Worm (Caenorhabditis elegans) whole organism, mixed stage, embryonic: ENCODE measurements around the gene F59A1.11.

ENCODE experiments used
- bed-3 ChIP-seq: fragments of 200-800 bp; sonication (Bioruptor generic); optimal IDR thresholded peaks from 3 replicates; lab custom pipeline; 2018; ENCODE audit warnings: mild to moderate bottlenecking, missing genetic modification characterization, moderate library complexity, missing compliant biosample characterization
- blmp-1 ChIP-seq: fragments of 150-350 bp; optimal IDR thresholded peaks from 2 replicates; lab custom pipeline; 2014; ENCODE audit warnings: missing biosample characterization, missing genetic modification characterization
- ceh-39 ChIP-seq: fragments of 150-350 bp; optimal IDR thresholded peaks from 2 replicates; lab custom pipeline; 2014; ENCODE audit warnings: missing biosample characterization, missing genetic modification characterization
- ceh-43 ChIP-seq: fragments of 200-800 bp; sonication (Bioruptor generic); optimal IDR thresholded peaks from 2 replicates; lab custom pipeline; 2018; ENCODE audit warnings: mild to moderate bottlenecking, missing genetic modification characterization, moderate library complexity, missing compliant biosample characterization
- ces-1 ChIP-seq: fragments of 150-350 bp; optimal IDR thresholded peaks from 2 replicates; lab custom pipeline; 2014; ENCODE audit warnings: missing biosample characterization, missing genetic modification reagents, missing genetic modification characterization
- cnd-1 ChIP-seq: fragments of 200-800 bp; sonication (Bioruptor generic); optimal IDR thresholded peaks from 2 replicates; lab custom pipeline; 2018; ENCODE audit warnings: mild to moderate bottlenecking, missing genetic modification characterization, missing compliant biosample characterization
- drap-1 ChIP-seq: fragments of 200-800 bp; sonication (Bioruptor generic); optimal IDR thresholded peaks from 3 replicates; lab custom pipeline; 2018; ENCODE audit warnings: mild to moderate bottlenecking, missing genetic modification characterization, missing compliant biosample characterization
- elt-1 ChIP-seq: sonication (generic microtip); optimal IDR thresholded peaks from 2 replicates; lab custom pipeline; 2017; ENCODE audit warnings: missing genetic modification characterization, mild to moderate bottlenecking, missing compliant biosample characterization, antibody characterized with exemption, moderate library complexity, borderline replicate concordance; ENCODE audit not compliant: insufficient read depth
- elt-3 ChIP-seq: fragments of 150-350 bp; optimal IDR thresholded peaks from 2 replicates; lab custom pipeline; 2014; ENCODE audit warnings: missing biosample characterization, missing genetic modification characterization
- flh-1 ChIP-seq: fragments of 200-800 bp; sonication (Bioruptor generic); optimal IDR thresholded peaks from 2 replicates; lab custom pipeline; 2018; ENCODE audit warnings: mild to moderate bottlenecking, missing genetic modification characterization, moderate library complexity, missing compliant biosample characterization
- ham-2 ChIP-seq: fragments of 200-800 bp; sonication (Bioruptor generic); optimal IDR thresholded peaks from 2 replicates; lab custom pipeline; 2018; ENCODE audit warnings: mild to moderate bottlenecking, missing genetic modification characterization, missing compliant biosample characterization
- hlh-1 ChIP-seq: fragments of 150-350 bp; optimal IDR thresholded peaks from 2 replicates; lab custom pipeline; 2014; ENCODE audit warnings: missing biosample characterization, missing genetic modification reagents, missing genetic modification characterization
- lin-32 ChIP-seq: fragments of 200-800 bp; sonication (Bioruptor generic); optimal IDR thresholded peaks from 2 replicates; lab custom pipeline; 2018; ENCODE audit warnings: mild to moderate bottlenecking, missing genetic modification characterization, missing compliant biosample characterization
- lsy-2 ChIP-seq: fragments of 150-350 bp; optimal IDR thresholded peaks from 2 replicates; lab custom pipeline; 2014; ENCODE audit warnings: missing biosample characterization, missing genetic modification characterization
- mep-1 ChIP-seq: fragments of 150-350 bp; optimal IDR thresholded peaks from 2 replicates; lab custom pipeline; 2017; ENCODE audit warnings: missing biosample characterization, missing genetic modification reagents, missing genetic modification characterization, inconsistent platforms
- mls-2 ChIP-seq: sonication (generic microtip); optimal IDR thresholded peaks from 2 replicates; lab custom pipeline; 2016; ENCODE audit warnings: mild to moderate bottlenecking, missing genetic modification characterization, moderate library complexity, missing compliant biosample characterization
- nhr-12 ChIP-seq: fragments of 150-350 bp; optimal IDR thresholded peaks from 2 replicates; lab custom pipeline; 2014; ENCODE audit warnings: missing biosample characterization, missing genetic modification characterization
- nhr-2 ChIP-seq: fragments of 150-350 bp; optimal IDR thresholded peaks from 2 replicates; lab custom pipeline; 2014; ENCODE audit warnings: missing biosample characterization, missing genetic modification characterization
- nhr-237 ChIP-seq: fragments of 150-350 bp; optimal IDR thresholded peaks from 2 replicates; lab custom pipeline; 2014; ENCODE audit warnings: missing biosample characterization, missing genetic modification characterization
- nhr-28 ChIP-seq: fragments of 150-350 bp; optimal IDR thresholded peaks from 2 replicates; lab custom pipeline; 2014; ENCODE audit warnings: missing biosample characterization, missing genetic modification characterization
- nhr-76 ChIP-seq: sonication (generic microtip); optimal IDR thresholded peaks from 2 replicates; lab custom pipeline; 2017; ENCODE audit warnings: missing biosample characterization, missing genetic modification characterization
- pha-4 ChIP-seq: fragments of 150-350 bp; optimal IDR thresholded peaks from 2 replicates; lab custom pipeline; 2018; ENCODE audit warnings: missing biosample characterization, missing genetic modification reagents, missing genetic modification characterization
- sem-2 ChIP-seq: fragments of 200-800 bp; sonication (Bioruptor generic); optimal IDR thresholded peaks from 2 replicates; lab custom pipeline; 2018; ENCODE audit warnings: mild to moderate bottlenecking, missing genetic modification characterization, missing compliant biosample characterization
- snpc-4 ChIP-seq: fragments of 150-350 bp; optimal IDR thresholded peaks from 2 replicates; lab custom pipeline; 2014; ENCODE audit warnings: missing biosample characterization, missing genetic modification characterization
- sptf-1 ChIP-seq: sonication (generic microtip); optimal IDR thresholded peaks from 2 replicates; lab custom pipeline; 2017; ENCODE audit warnings: mild to moderate bottlenecking, missing genetic modification characterization, moderate library complexity, missing compliant biosample characterization
- tbx-8 ChIP-seq: fragments of 200-800 bp; sonication (Bioruptor generic); optimal IDR thresholded peaks from 2 replicates; lab custom pipeline; 2018; ENCODE audit warnings: mild to moderate bottlenecking, missing genetic modification characterization, moderate library complexity, missing compliant biosample characterization
- unc-120 ChIP-seq: sonication (generic microtip); optimal IDR thresholded peaks from 2 replicates; lab custom pipeline; 2017; ENCODE audit warnings: missing genetic modification characterization, missing compliant biosample characterization; ENCODE audit not compliant: poor library complexity, severe bottlenecking
- unc-39 ChIP-seq: fragments of 150-350 bp; optimal IDR thresholded peaks from 2 replicates; lab custom pipeline; 2014; ENCODE audit warnings: missing biosample characterization, missing genetic modification characterization
- unc-62 ChIP-seq: fragments of 150-350 bp; optimal IDR thresholded peaks from 2 replicates; lab custom pipeline; 2014; ENCODE audit warnings: missing biosample characterization, missing genetic modification reagents, missing genetic modification characterization
- zip-8 ChIP-seq: fragments of 150-350 bp; optimal IDR thresholded peaks from 2 replicates; lab custom pipeline; 2014; ENCODE audit warnings: missing biosample characterization, missing genetic modification characterization
- ztf-11 ChIP-seq: fragments of 150-350 bp; optimal IDR thresholded peaks from 2 replicates; lab custom pipeline; 2014; ENCODE audit warnings: missing biosample characterization, missing genetic modification characterization

The F59A1.11 gene

DNA sequence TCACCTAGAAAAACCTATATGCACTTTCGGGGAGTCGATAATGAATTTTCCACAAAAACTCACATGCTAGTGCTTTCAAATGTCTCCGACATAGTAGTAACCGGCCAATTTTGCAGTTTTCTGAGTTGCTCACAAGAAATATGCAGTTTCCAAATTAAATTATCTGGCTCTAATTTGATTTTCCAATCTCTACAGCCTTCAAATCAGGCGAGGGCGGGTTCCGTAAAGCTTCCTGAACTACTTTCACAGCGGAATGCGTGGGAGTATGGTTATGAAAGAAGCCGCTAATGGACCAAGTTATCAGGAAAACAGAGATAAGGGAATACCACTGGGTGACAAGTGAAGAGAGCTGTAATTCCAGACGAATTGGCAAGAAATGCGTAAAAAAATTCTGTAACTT is at the start of gene F59A1.11:
Gene F59A1.11, minus strand, starts transcription at position 101 of the 400 bp plus-strand sequence.
- TF ChIP-seq zip-8 (no peak), ceh-39 (tag; lab: Kevin White, UChicago) (no peak), flh-1 (GFP tag; lab: Kevin White, UChicago) (no peak), hlh-1 (no peak), tbx-8 (GFP tag; lab: Kevin White, UChicago) (no peak), snpc-4 (tag; lab: Kevin White, UChicago) (no peak), bed-3 (GFP tag; lab: Kevin White, UChicago) (no peak), ces-1 (GFP tag; lab: Kevin White, UChicago) (no peak), nhr-12 (no peak)

DNA sequence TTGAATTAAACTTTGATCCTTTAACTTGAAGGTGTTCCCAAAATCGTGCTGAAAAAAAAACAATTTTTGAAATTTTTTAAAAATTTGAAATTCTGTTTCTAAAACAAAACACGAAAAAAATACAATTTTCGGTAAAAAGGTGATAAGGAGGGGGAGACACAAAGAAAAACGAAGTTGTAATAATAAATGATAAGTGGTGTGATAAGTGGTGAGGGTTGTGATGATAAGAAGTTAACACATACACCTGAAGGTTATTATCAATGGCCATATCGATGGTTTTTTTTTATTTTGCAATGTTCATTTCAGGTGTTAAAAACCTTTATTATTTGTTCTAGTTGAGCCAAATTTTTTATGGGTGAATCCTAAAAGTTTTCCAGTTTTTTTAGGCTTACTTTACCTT is 48.5 kb upstream of the F59A1.11 start, which contains the start of gene twk-33:
Gene twk-33, minus strand, starts transcription at position 48 of the 400 bp plus-strand sequence.
- TF ChIP-seq ceh-39 (tag; lab: Kevin White, UChicago) (no peak), ces-1 (GFP tag; lab: Kevin White, UChicago) (no peak), unc-120 (tag; lab: Kevin White, UChicago) (no peak)
- TF ChIP-seq, all 35 proteins: peak for 0

DNA sequence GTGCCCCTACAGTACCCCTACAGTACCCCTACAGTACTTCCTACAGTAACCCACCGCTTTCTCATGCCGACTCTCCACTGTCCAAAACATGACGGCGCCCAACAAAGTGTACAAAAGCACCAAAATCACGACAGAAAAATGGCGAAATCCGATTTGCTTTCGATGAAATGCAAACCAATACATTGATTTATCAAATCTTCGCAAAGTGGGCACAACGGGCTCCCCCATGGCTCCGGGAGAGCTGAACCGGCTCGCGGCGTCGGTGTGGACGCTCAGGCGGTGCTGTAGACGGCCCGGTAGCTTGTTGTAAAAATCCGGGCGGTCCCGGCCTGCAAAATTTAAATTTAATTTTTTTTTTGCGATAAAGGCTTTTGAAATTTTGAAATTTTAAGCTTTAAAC is 46.5 kb upstream of the F59A1.11 start:
- TF ChIP-seq mls-2 (tag; lab: Kevin White, UChicago) (no peak), ceh-43 (GFP tag; lab: Kevin White, UChicago) (no peak), pha-4 (tag; lab: Kevin White, UChicago) (no peak), drap-1 (GFP tag; lab: Kevin White, UChicago) (no peak), sptf-1 (tag; lab: Kevin White, UChicago) (no peak), nhr-76 (tag; lab: Kevin White, UChicago) (no peak), blmp-1 (tag; lab: Kevin White, UChicago) (no peak), flh-1 (GFP tag; lab: Kevin White, UChicago) (no peak), sem-2 (no peak), unc-120 (tag; lab: Kevin White, UChicago) (no peak), elt-3 (no peak), ceh-39 (tag; lab: Kevin White, UChicago) (no peak), unc-62 (GFP tag; lab: Kevin White, UChicago) (no peak), cnd-1 (no peak), lin-32 (GFP tag; lab: Kevin White, UChicago) (no peak), nhr-28 (tag; lab: Kevin White, UChicago) (no peak), snpc-4 (tag; lab: Kevin White, UChicago) (no peak), hlh-1 (no peak), nhr-12 (no peak), mep-1 (tag; lab: Kevin White, UChicago) (no peak)

DNA sequence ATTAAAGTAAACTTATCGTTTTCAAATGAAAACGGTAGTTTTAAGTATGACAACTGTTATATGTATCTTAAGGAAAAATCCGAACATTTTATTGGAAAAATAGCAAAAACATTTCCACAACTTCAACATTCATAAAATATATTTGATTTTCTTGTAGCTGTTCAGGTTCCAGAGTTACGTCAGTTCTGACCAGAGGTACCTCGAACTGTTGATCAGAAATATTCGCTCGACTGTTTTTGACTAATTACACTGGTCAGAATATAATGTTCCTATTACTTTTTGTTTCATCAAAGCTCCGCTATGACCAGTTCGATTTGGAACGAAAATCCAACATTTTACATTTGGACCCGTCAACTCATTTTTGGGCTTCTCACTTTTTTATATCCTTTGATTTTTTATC is 41.2 kb upstream of the F59A1.11 start, which contains the start of gene srh-31:
Gene srh-31, plus strand, starts transcription at position 301 of the 400 bp plus-strand sequence.
- no peak for TF ChIP-seq flh-1 (GFP tag; lab: Kevin White, UChicago)
- TF ChIP-seq ces-1 (GFP tag; lab: Kevin White, UChicago) = no peak
- TF ChIP-seq nhr-2 (tag; lab: Kevin White, UChicago) = no peak
- no peak for TF ChIP-seq lin-32 (GFP tag; lab: Kevin White, UChicago)
- TF ChIP-seq sptf-1 (tag; lab: Kevin White, UChicago) = no peak
- no peak for TF ChIP-seq cnd-1

DNA sequence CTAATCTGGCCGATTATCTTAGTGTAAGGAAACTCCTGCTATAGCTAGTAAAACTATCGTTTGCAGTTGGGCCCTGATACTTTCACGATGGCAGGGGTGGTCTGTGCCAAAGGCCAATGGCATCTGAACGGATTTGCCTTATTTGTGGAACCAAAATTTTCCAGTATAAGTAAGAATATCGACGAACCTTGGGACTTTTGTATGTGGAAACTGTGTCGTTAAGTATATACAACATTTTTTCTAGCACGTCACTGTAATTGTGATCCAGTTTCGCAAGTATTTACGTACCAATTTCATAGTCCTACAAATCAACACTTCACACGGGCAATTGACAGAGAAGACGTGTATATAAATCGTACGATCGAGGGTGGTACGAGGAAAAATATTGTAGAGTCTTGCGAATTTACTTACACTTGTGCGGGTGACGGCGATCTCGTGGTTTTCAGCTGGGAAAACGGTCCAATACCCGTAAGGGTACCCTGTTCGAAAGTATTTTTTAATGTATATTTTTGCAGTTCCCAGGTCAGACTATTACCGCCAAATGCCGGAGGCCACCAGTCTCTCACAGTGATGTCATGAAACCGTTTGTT is 40.5 kb upstream of the F59A1.11 start:
- TF ChIP-seq nhr-237 (tag; lab: Kevin White, UChicago) (no peak), lsy-2 (tag; lab: Kevin White, UChicago) (no peak), ceh-43 (GFP tag; lab: Kevin White, UChicago) (no peak), snpc-4 (tag; lab: Kevin White, UChicago) (no peak), unc-39 (tag; lab: Kevin White, UChicago) (no peak), ces-1 (GFP tag; lab: Kevin White, UChicago) (no peak), zip-8 (no peak), elt-3 (no peak), mls-2 (tag; lab: Kevin White, UChicago) (no peak), lin-32 (GFP tag; lab: Kevin White, UChicago) (no peak), nhr-12 (no peak), tbx-8 (GFP tag; lab: Kevin White, UChicago) (no peak)
- TF ChIP-seq, all 35 proteins: peak for 0

DNA sequence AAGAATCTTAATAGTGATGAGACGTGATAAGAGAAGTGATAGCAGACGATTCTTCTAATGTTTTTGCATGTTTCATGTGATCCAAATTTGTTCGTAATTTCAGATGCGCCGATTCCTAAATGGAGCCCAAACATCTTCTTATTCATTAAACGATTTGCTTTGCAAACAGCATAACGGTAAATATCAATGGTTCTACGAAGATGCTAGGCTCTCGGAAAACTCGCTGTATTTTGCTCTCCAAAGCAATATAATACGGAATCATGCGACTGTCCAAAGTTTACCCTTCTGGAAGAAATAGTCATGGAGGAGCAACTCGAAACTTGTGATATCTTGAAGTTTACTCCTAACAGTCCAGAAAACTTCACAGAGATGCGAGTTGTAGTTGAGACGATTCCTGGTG is 40.0 kb upstream of the F59A1.11 start, which contains the start of gene W06D12.6:
Gene W06D12.6, plus strand, starts transcription at position 301 of the 400 bp plus-strand sequence.
- no peak for TF ChIP-seq elt-1
- TF ChIP-seq ceh-43 (GFP tag; lab: Kevin White, UChicago) = no peak
- TF ChIP-seq ztf-11 (tag; lab: Kevin White, UChicago) = no peak
- no peak for TF ChIP-seq unc-62 (GFP tag; lab: Kevin White, UChicago)
- TF ChIP-seq sem-2 = no peak
- TF ChIP-seq unc-39 (tag; lab: Kevin White, UChicago) = no peak
- no peak for TF ChIP-seq nhr-2 (tag; lab: Kevin White, UChicago)
- TF ChIP-seq lin-32 (GFP tag; lab: Kevin White, UChicago) = no peak
- TF ChIP-seq nhr-76 (tag; lab: Kevin White, UChicago) = no peak
- TF ChIP-seq ham-2 = no peak
- no peak for TF ChIP-seq tbx-8 (GFP tag; lab: Kevin White, UChicago)
- TF ChIP-seq nhr-237 (tag; lab: Kevin White, UChicago) = no peak
- TF ChIP-seq snpc-4 (tag; lab: Kevin White, UChicago) = no peak
- no peak for TF ChIP-seq elt-3
- no peak for TF ChIP-seq drap-1 (GFP tag; lab: Kevin White, UChicago)
- no peak for TF ChIP-seq unc-120 (tag; lab: Kevin White, UChicago)
- TF ChIP-seq nhr-12 = no peak
- TF ChIP-seq cnd-1 = no peak
